Fruit fly (Drosophila melanogaster): Measurements from ENCODE around the gene Rad17.

Rad17 gene

DNA sequence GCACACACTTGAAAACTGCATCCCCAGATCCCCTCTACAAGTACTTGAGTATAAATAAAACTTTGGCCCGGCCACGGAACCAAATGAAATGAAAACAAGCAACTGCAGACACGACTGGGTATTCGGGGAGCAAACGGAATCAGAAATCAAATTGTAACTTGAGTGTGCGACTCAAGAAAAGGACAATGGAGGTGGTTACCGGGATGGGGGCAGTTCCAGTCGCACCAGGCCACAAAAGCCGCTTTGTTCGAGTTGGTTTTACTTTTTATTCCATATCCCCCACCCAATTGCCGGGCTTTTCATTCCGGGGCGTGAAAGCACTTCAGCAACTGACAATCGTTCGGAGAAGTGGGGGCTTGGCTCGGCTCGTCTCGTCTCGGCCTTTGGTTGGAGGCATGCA lies 14.8 kb upstream of the Rad17 start:
- TF ChIP-seq psq (optimal IDR thresholded peaks at IDR 0.05), result no peak

dm6 chr3R:14677065-14677464 lies 14.1 kb upstream of the Rad17 start:
- TF ChIP-seq h (optimal IDR thresholded peaks at IDR 0.05) (no peak), insv (optimal IDR thresholded peaks at IDR 0.05) (no peak), Myc (optimal IDR thresholded peaks at IDR 0.05) (no peak), psq (optimal IDR thresholded peaks at IDR 0.05) (no peak), ttk (optimal IDR thresholded peaks at IDR 0.05) (no peak), Sin3A (optimal IDR thresholded peaks at IDR 0.05) (no peak)

DNA sequence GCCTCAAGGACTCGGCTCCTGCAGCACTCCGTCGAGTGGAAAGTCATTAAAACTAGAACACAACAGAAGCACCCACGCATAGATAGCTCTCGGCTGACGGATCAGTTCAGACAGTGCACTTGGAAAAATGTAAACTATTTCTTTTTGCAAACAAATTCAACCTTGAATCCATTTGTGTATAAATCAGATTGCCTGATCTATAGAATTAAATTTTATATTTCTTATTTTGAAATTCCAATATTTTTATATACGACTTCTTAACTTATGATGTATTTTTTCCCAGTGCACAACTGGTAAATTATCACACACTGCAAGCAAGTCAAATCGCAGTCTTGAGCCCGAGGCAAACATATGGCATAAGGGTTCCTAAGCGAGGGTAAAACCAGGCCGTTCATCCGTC lies 11.8 kb upstream of the Rad17 start:
- no peak for TF ChIP-seq insv (optimal IDR thresholded peaks at IDR 0.05)
- no peak for TF ChIP-seq Sin3A (optimal IDR thresholded peaks at IDR 0.05)
- no peak for TF ChIP-seq Myc (optimal IDR thresholded peaks at IDR 0.05)

- TF ChIP-seq psq (optimal IDR thresholded peaks at IDR 0.05) (no peak), Sin3A (optimal IDR thresholded peaks at IDR 0.05) (no peak), insv (optimal IDR thresholded peaks at IDR 0.05) (no peak), Myc (optimal IDR thresholded peaks at IDR 0.05) (no peak), ttk (optimal IDR thresholded peaks at IDR 0.05) (no peak), h (optimal IDR thresholded peaks at IDR 0.05) (no peak)
Observed at dm6 chr3R:14672915-14673314, 9.9 kb upstream of the Rad17 start.

- TF ChIP-seq Sin3A (optimal IDR thresholded peaks at IDR 0.05), result no peak
- TF ChIP-seq ttk (optimal IDR thresholded peaks at IDR 0.05), result no peak
- TF ChIP-seq h (optimal IDR thresholded peaks at IDR 0.05), result no peak
- TF ChIP-seq Myc (optimal IDR thresholded peaks at IDR 0.05), result no peak
- TF ChIP-seq insv (optimal IDR thresholded peaks at IDR 0.05), result no peak
- no peak for TF ChIP-seq psq (optimal IDR thresholded peaks at IDR 0.05)
Observed at dm6 chr3R:14670840-14671239, 7.8 kb upstream of the Rad17 start.

DNA sequence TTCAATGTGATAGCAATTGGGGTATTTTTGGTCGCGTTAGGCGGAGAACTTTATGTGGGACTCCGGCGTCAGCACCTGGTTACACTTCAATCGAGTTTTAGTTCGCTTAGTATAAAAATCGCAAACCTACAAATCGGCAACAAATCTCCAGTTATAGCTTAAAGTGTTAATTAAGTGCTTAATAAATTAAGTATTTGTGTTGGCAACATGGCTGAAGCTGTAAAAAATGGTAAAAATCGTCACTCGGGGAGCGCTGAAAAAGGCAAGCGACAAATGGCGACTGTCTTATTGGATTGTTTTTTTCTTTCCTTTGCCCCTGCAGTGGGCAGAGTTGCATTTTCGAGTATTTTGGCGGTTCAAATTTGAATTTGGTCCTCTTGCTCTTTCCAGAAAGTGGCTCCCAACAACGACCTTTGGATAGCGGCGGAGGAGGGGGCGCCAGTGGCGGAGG lies 3.6 kb downstream of the Rad17 start, which contains the start of gene Hexim:
Gene Hexim, plus strand, starts transcription at position 85 of the 451 bp plus-strand sequence.
- TF ChIP-seq insv (optimal IDR thresholded peaks at IDR 0.05) (no peak), h (optimal IDR thresholded peaks at IDR 0.05) (no peak), Sin3A (optimal IDR thresholded peaks at IDR 0.05) (no peak), psq (optimal IDR thresholded peaks at IDR 0.05) (no peak), ttk (optimal IDR thresholded peaks at IDR 0.05) (no peak), Myc (optimal IDR thresholded peaks at IDR 0.05) (no peak)

dm6 chr3R:14658170-14658569 lies 4.8 kb downstream of the Rad17 start:
- no peak for TF ChIP-seq h (optimal IDR thresholded peaks at IDR 0.05)
- no peak for TF ChIP-seq Sin3A (optimal IDR thresholded peaks at IDR 0.05)
- TF ChIP-seq insv (optimal IDR thresholded peaks at IDR 0.05), result no peak
- TF ChIP-seq psq (optimal IDR thresholded peaks at IDR 0.05), result no peak
- TF ChIP-seq Myc (optimal IDR thresholded peaks at IDR 0.05), result no peak
- no peak for TF ChIP-seq ttk (optimal IDR thresholded peaks at IDR 0.05)

dm6 chr3R:14657605-14657910 lies 5.4 kb downstream of the Rad17 start:
- TF ChIP-seq h (optimal IDR thresholded peaks at IDR 0.05) (no peak), insv (optimal IDR thresholded peaks at IDR 0.05) (no peak), psq (optimal IDR thresholded peaks at IDR 0.05) (no peak), ttk (optimal IDR thresholded peaks at IDR 0.05) (no peak), Sin3A (optimal IDR thresholded peaks at IDR 0.05) (no peak), Myc (optimal IDR thresholded peaks at IDR 0.05) (no peak)

DNA sequence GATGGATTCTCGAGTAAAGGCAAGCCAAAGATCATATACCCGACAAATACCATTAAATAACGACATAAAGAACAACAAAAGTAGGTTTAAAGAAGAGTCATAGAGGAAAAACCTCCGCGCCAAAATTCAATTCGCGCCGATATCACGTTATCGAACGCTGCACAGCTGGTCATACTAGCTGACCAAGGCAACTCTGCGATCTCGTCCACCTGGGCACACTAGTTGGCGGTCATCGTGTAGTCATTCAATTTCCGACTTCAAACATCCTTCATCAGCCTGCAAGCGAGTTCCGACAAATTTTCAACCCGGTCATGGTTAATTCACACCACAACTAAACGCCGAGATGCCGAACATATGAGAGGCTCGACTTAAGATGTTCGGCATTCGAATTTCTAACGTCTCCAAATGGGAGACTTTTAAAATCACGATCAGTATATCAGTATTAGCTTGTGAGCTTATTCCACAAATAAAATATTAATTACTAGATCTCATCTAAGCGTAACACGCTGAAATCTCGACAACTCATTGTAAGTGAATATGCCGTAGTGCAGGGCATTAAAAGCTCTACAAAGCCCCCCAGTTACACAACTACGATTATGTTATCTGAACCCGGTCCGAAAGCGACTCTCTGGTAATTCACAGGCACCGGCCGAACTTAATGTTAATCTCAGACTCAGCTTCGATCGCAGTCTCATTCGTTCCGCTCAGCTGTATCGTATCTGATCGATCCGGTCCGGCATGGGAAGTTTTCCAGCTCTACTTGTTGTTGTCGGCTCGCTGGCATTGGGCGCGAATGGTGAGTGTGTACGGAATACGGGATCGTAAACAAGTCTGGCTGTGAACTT lies 6.0 kb downstream of the Rad17 start, which contains the start of gene CG3505:
Gene CG3505, plus strand, starts transcription at position 688 of the 845 bp plus-strand sequence.
- TF ChIP-seq ttk (optimal IDR thresholded peaks at IDR 0.05) (no peak), Sin3A (optimal IDR thresholded peaks at IDR 0.05) (no peak), insv (optimal IDR thresholded peaks at IDR 0.05) (no peak), psq (optimal IDR thresholded peaks at IDR 0.05) (no peak)

DNA sequence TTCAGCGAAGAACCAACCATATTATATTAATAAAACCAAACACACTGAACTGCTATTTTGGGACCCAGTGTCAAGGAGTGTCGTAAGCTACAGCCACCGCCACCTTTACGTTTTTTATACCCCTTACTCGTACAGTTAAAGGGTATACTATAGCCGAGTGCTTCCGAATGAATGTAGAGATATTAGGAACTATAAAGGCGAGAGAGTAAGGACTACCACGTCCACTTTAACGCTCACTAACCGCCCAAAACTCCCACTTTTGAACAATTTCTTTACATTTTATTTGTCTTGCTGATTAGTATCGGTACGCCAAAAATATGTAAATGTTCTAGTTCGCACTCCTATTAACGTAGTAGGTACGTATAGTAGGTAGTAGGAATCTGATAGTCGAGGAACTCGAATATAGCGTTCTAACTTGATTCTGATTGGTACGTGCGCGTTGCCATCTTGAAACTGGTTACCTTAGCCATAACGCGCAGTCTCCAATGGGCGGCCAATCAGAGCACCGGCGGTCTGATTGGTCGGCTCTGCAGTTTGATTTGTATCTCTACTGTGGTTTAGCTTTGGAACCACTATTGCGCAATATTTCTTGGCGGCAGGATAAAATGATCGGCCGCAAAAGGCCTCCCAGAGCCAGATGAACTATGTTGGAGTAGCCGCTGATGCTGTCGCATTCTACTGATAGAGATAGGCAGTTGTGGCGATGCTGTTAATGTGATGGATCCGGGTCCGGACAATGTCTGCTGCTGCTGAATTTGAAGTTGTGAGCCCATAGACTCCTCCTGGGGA lies 6.9 kb downstream of the Rad17 start:
- TF ChIP-seq h (optimal IDR thresholded peaks at IDR 0.05) (no peak), insv (optimal IDR thresholded peaks at IDR 0.05) (no peak), Sin3A (optimal IDR thresholded peaks at IDR 0.05) (no peak), psq (optimal IDR thresholded peaks at IDR 0.05) (no peak), Myc (optimal IDR thresholded peaks at IDR 0.05) (no peak), ttk (optimal IDR thresholded peaks at IDR 0.05) (no peak)

DNA sequence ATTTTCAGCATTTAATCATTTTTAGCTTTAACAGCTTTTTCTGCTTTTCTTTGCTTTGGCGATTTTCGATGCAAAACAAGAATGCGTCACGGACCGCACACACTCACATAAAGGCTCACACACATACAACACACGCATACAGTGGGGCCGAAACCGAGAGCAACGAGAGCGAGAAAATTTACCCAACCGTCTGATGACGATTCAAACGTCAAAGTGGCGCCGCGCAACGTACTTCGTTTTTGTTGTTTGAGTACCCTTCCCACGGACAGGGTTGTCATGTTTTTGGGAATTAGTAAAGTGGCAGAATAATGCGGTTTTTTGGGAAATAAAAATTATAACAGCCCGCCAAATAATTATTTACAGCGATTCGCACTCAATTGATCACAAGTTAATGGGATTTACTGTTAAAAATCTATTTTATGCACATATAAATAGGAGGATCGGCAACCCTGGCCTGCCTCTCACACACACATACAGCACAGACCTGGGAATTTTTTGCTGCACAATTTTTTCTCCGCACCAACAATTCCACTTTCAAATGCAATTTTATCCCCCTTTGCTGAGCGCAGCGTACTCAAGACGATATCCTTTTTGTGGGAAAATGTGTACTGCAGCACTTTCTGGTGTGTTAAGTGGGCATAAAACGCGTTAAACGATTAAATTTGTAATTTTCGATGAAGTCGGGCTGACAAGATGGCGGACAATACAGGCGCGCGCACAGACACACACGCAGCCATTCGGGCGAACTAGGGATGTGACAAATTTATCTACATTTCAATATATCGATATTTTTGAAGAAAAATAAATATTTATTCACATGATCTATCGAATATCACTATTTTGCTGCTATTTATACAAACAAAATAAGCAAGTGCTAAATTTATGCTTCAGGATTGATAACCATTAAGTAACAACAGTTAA lies 7.8 kb downstream of the Rad17 start:
- no peak for TF ChIP-seq Myc (optimal IDR thresholded peaks at IDR 0.05)
- no peak for TF ChIP-seq insv (optimal IDR thresholded peaks at IDR 0.05)
- no peak for TF ChIP-seq psq (optimal IDR thresholded peaks at IDR 0.05)
- no peak for TF ChIP-seq ttk (optimal IDR thresholded peaks at IDR 0.05)
- no peak for TF ChIP-seq Sin3A (optimal IDR thresholded peaks at IDR 0.05)
- no peak for TF ChIP-seq h (optimal IDR thresholded peaks at IDR 0.05)

All from Kc167 (cell line).